Worm (Caenorhabditis elegans) whole organism, L4/young adult: ENCODE measurements around the gene gfl-1.

Experiments used
- dao-5 ChIP-seq: sonication (generic microtip); optimal IDR thresholded peaks from 2 replicates; lab custom pipeline; 2016; ENCODE audit warnings: missing genotype, missing genetic modification characterization, moderate library complexity, missing compliant biosample characterization
- him-1 ChIP-seq: sonication (generic microtip); optimal IDR thresholded peaks from 2 replicates; lab custom pipeline; 2016; ENCODE audit warnings: missing genotype, missing genetic modification reagents, missing genetic modification characterization, missing compliant biosample characterization

DNA sequence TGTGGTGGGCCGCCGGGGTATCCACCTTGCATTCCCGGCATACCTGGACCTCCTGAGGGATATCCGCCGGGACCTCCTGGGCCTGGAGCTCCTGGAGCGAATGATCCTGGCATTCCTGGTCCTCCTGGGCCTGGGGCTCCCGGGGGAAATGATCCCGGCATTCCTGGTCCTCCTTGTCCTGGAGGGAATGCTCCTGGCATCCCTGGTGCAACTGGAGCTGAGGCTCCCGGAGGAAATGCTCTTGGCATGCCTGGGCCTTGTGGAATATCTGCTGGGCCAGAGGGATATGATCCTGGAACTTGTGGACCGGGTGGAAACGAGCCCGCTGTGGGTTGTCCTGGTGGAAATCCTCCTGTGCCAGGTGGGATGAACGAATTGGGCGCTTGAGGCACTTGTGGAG is 43.9 kb downstream of the gfl-1 start:
- no peak for TF ChIP-seq dao-5 (tag; lab: Kevin White, UChicago)
- no peak for TF ChIP-seq him-1 (tag; lab: Kevin White, UChicago)
